Fruit fly (Drosophila melanogaster): Measurements from ENCODE around the gene Prosbeta6.

DNA sequence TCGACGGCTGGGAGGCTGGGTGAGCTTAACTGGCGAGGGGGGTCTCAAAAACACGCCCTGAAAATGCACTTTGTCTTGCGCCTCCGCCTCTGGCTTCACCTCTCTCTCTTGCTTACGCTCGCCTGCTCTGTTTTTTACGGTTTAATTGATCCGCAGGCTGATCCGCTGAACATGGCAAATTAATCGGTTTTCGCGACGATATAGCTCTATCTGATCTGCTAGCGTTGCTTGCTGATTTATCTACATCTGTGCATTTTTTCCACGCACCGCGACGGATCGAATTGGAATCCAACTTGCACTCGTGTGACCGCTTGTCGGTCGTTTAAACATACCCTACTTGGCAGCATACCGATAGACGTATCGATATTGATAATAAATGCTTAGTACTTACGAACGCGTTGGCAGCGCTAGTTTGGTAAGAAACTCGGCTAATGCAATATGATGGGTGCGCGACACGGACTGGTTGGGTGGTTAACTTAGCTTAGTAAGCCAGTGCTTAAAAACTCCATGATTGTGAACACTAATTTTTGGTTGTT lies 37.4 kb upstream of the Prosbeta6 start, which contains the start of gene Abl:
- TF ChIP-seq kay (GFP tag; ENCODE audit: borderline replicate concordance), result no peak
- peak; percentile 74 for TF ChIP-seq Hr96 (GFP tag; optimal IDR thresholded peaks at IDR 0.05)
- peak; percentile 54 for TF ChIP-seq cic (GFP tag; optimal IDR thresholded peaks at IDR 0.05)
- TF ChIP-seq bab1 (GFP tag; optimal IDR thresholded peaks at IDR 0.05), result peak; percentile 87
- peak; percentile 40 for TF ChIP-seq CG33017 (tag; optimal IDR thresholded peaks at IDR 0.05)

Data from whole organism, adult.